Worm (Caenorhabditis elegans): ENCODE results near the gene srbc-31.

The srbc-31 gene

ce11 chrV:3476228-3476627, 1.2 kb downstream of the srbc-31 start:
- no peak for TF ChIP-seq unc-62 (GFP tag; optimal IDR thresholded peaks at IDR 0.05)

- TF ChIP-seq unc-62 (GFP tag; optimal IDR thresholded peaks at IDR 0.05) = no peak
Observed at ce11 chrV:3475021-3475420, 2.4 kb downstream of the srbc-31 start, which contains the start of gene oac-2. Gene oac-2 (minus strand): TSS chrV:3475121.

ce11 chrV:3470782-3471181, 6.6 kb downstream of the srbc-31 start, which contains the start of gene srbc-29:
Gene srbc-29 (minus strand): TSS chrV:3470882.
- no peak for TF ChIP-seq unc-62 (GFP tag; optimal IDR thresholded peaks at IDR 0.05)

- TF ChIP-seq unc-62 (GFP tag; optimal IDR thresholded peaks at IDR 0.05) = no peak
Observed at ce11 chrV:3468436-3468835, 9.0 kb downstream of the srbc-31 start, which contains the start of gene gst-33. Gene gst-33 (minus strand): TSS chrV:3468562.

- TF ChIP-seq unc-62 (GFP tag; optimal IDR thresholded peaks at IDR 0.05) = no peak
Observed at ce11 chrV:3464897-3465296, 12.5 kb downstream of the srbc-31 start.

- no peak for TF ChIP-seq unc-62 (GFP tag; optimal IDR thresholded peaks at IDR 0.05)
Observed at ce11 chrV:3463514-3463913, 13.9 kb downstream of the srbc-31 start, which contains the start of gene slc-28.1. Gene slc-28.1 (plus strand): TSS chrV:3463814.

ce11 chrV:3459919-3460318, 17.5 kb downstream of the srbc-31 start, which contains the start of gene slc-28.2:
Gene slc-28.2 (plus strand): TSS chrV:3460219.
- TF ChIP-seq unc-62 (GFP tag; optimal IDR thresholded peaks at IDR 0.05) = no peak

ce11 chrV:3455135-3455747, 22.2 kb downstream of the srbc-31 start:
- no peak for TF ChIP-seq unc-62 (GFP tag; optimal IDR thresholded peaks at IDR 0.05)

ce11 chrV:3454620-3455019, 22.8 kb downstream of the srbc-31 start:
- TF ChIP-seq unc-62 (GFP tag; optimal IDR thresholded peaks at IDR 0.05) = no peak

ce11 chrV:3452489-3452888, 24.9 kb downstream of the srbc-31 start:
- no peak for TF ChIP-seq unc-62 (GFP tag; optimal IDR thresholded peaks at IDR 0.05)

ce11 chrV:3451646-3452045, 25.8 kb downstream of the srbc-31 start:
- no peak for TF ChIP-seq unc-62 (GFP tag; optimal IDR thresholded peaks at IDR 0.05)

ce11 chrV:3450351-3450750, 27.0 kb downstream of the srbc-31 start:
- TF ChIP-seq unc-62 (GFP tag; optimal IDR thresholded peaks at IDR 0.05) = no peak

ce11 chrV:3449810-3450209, 27.6 kb downstream of the srbc-31 start:
- no peak for TF ChIP-seq unc-62 (GFP tag; optimal IDR thresholded peaks at IDR 0.05)

- no peak for TF ChIP-seq unc-62 (GFP tag; optimal IDR thresholded peaks at IDR 0.05)
Observed at ce11 chrV:3445090-3445832, 32.1 kb downstream of the srbc-31 start.

- no peak for TF ChIP-seq unc-62 (GFP tag; optimal IDR thresholded peaks at IDR 0.05)
Observed at ce11 chrV:3444777-3445089, 32.7 kb downstream of the srbc-31 start, which contains the start of gene cfz-2. Gene cfz-2 (minus strand): TSS chrV:3444877.

- no peak for TF ChIP-seq unc-62 (GFP tag; optimal IDR thresholded peaks at IDR 0.05)
Observed at ce11 chrV:3442609-3443008, 34.8 kb downstream of the srbc-31 start.

- no peak for TF ChIP-seq unc-62 (GFP tag; optimal IDR thresholded peaks at IDR 0.05)
Observed at ce11 chrV:3431535-3431990, 45.8 kb downstream of the srbc-31 start, which contains the start of the genes T20D4.19 and srj-9. Gene T20D4.19 (minus strand): TSS chrV:3431635. Gene srj-9 (plus strand): TSS chrV:3431940.
